Worm (Caenorhabditis elegans): Measurements from ENCODE around the gene R07B1.5.

ce11 chrX:9850258-9850657 is 13.1 kb upstream of the R07B1.5 start, which contains the start of gene lec-8:
- TF ChIP-seq lsy-2 (tag; optimal IDR thresholded peaks at IDR 0.05) (no peak), ztf-11 (tag; optimal IDR thresholded peaks at IDR 0.05) (no peak)

All from whole organism, mixed stage, embryonic.